Worm (Caenorhabditis elegans) whole organism, L3 larva: ENCODE data around the gene Y46G5A.38.

Experiments
- R02D3.7 ChIP-seq: fragments of 150-350 bp; optimal IDR thresholded peaks from 2 replicates; lab custom pipeline; 2014; ENCODE audit warnings: missing biosample characterization, missing genetic modification characterization
- ZK546.5 ChIP-seq: sonication (generic microtip); optimal IDR thresholded peaks from 2 replicates; lab custom pipeline; 2017; ENCODE audit warnings: missing biosample characterization, missing genetic modification characterization
- ama-1 ChIP-seq: fragments of 150-350 bp; optimal IDR thresholded peaks from 2 replicates; lab custom pipeline; 2018
- ceh-16 ChIP-seq: sonication (generic microtip); optimal IDR thresholded peaks from 2 replicates; lab custom pipeline; 2017; ENCODE audit warnings: missing biosample characterization, missing genetic modification characterization
- ceh-28 ChIP-seq: fragments of 150-350 bp; optimal IDR thresholded peaks from 2 replicates; lab custom pipeline; 2014; ENCODE audit warnings: missing biosample characterization, missing genetic modification reagents, missing genetic modification characterization
- ceh-9 ChIP-seq: sonication (generic microtip); optimal IDR thresholded peaks from 2 replicates; lab custom pipeline; 2018; ENCODE audit warnings: missing biosample characterization, missing genetic modification characterization
- daf-12 ChIP-seq: fragments of 150-350 bp; optimal IDR thresholded peaks from 2 replicates; lab custom pipeline; 2014; ENCODE audit warnings: missing biosample characterization, missing genetic modification reagents, missing genetic modification characterization
- egl-27 ChIP-seq: sonication (generic microtip); optimal IDR thresholded peaks from 4 replicates; lab custom pipeline; 2017; ENCODE audit warnings: missing biosample characterization, missing genetic modification reagents, missing genetic modification characterization
- egl-5 ChIP-seq: fragments of 150-350 bp; optimal IDR thresholded peaks from 2 replicates; lab custom pipeline; 2017; ENCODE audit warnings: missing biosample characterization, missing genetic modification reagents, missing genetic modification characterization, inconsistent platforms
- elt-1 ChIP-seq: fragments of 150-350 bp; optimal IDR thresholded peaks from 2 replicates; lab custom pipeline; 2014; ENCODE audit warnings: missing biosample characterization, missing genetic modification characterization
- elt-2 ChIP-seq: sonication (generic microtip); optimal IDR thresholded peaks from 2 replicates; lab custom pipeline; 2016; ENCODE audit warnings: missing genetic modification reagents, mild to moderate bottlenecking, missing genetic modification characterization, missing compliant biosample characterization
- fkh-10 ChIP-seq: sonication (generic microtip); optimal IDR thresholded peaks from 2 replicates; lab custom pipeline; 2017; ENCODE audit warnings: missing biosample characterization, missing genetic modification reagents, missing genetic modification characterization
- fkh-2 ChIP-seq: fragments of 150-350 bp; optimal IDR thresholded peaks from 2 replicates; lab custom pipeline; 2014; ENCODE audit warnings: missing biosample characterization, missing genetic modification reagents, missing genetic modification characterization
- fos-1 ChIP-seq: fragments of 150-350 bp; optimal IDR thresholded peaks from 2 replicates; lab custom pipeline; 2014; ENCODE audit warnings: missing biosample characterization, missing genetic modification characterization
- hmg-11 ChIP-seq: sonication (generic microtip); optimal IDR thresholded peaks from 2 replicates; lab custom pipeline; 2016; ENCODE audit warnings: missing genetic modification characterization, missing compliant biosample characterization
- jun-1 ChIP-seq: fragments of 150-350 bp; optimal IDR thresholded peaks from 2 replicates; lab custom pipeline; 2014; ENCODE audit warnings: missing biosample characterization, missing genetic modification reagents, missing genetic modification characterization
- lin-15B ChIP-seq: fragments of 150-350 bp; optimal IDR thresholded peaks from 2 replicates; lab custom pipeline; 2014; ENCODE audit warnings: missing biosample characterization, missing genetic modification characterization
- lin-39 ChIP-seq: fragments of 150-350 bp; optimal IDR thresholded peaks from 2 replicates; lab custom pipeline; 2018; ENCODE audit warnings: missing biosample characterization, missing genetic modification reagents, missing genetic modification characterization
- nhr-11 ChIP-seq: fragments of 150-350 bp; optimal IDR thresholded peaks from 2 replicates; lab custom pipeline; 2014; ENCODE audit warnings: missing biosample characterization, missing genetic modification characterization
- nhr-12 ChIP-seq: fragments of 150-350 bp; optimal IDR thresholded peaks from 2 replicates; lab custom pipeline; 2014; ENCODE audit warnings: missing biosample characterization, missing genetic modification characterization
- nhr-23 ChIP-seq: fragments of 150-350 bp; optimal IDR thresholded peaks from 2 replicates; lab custom pipeline; 2014; ENCODE audit warnings: missing biosample characterization, missing genetic modification reagents, missing genetic modification characterization
- nhr-25 ChIP-seq: sonication (generic microtip); optimal IDR thresholded peaks from 2 replicates; lab custom pipeline; 2017; ENCODE audit warnings: missing biosample characterization, missing genetic modification characterization
- nhr-28 ChIP-seq: fragments of 150-350 bp; optimal IDR thresholded peaks from 2 replicates; lab custom pipeline; 2014; ENCODE audit warnings: missing biosample characterization, missing genetic modification characterization
- nhr-43 ChIP-seq: sonication (generic microtip); optimal IDR thresholded peaks from 2 replicates; lab custom pipeline; 2016; ENCODE audit warnings: mild to moderate bottlenecking, missing genetic modification characterization, missing compliant biosample characterization; ENCODE audit not compliant: poor library complexity, severe bottlenecking
- nhr-67 ChIP-seq: fragments of 150-350 bp; optimal IDR thresholded peaks from 2 replicates; lab custom pipeline; 2014; ENCODE audit warnings: missing biosample characterization, missing genetic modification characterization
- nhr-76 ChIP-seq: fragments of 150-350 bp; sonication (generic microtip); optimal IDR thresholded peaks from 5 replicates; lab custom pipeline; 2014; ENCODE audit warnings: missing biosample characterization, missing genetic modification characterization
- nhr-77 ChIP-seq: fragments of 150-350 bp; optimal IDR thresholded peaks from 2 replicates; lab custom pipeline; 2014; ENCODE audit warnings: missing biosample characterization, missing genetic modification characterization
- pqm-1 ChIP-seq: fragments of 150-350 bp; optimal IDR thresholded peaks from 2 replicates; lab custom pipeline; 2017; ENCODE audit warnings: missing biosample characterization, missing genetic modification characterization, inconsistent platforms
- snpc-4 ChIP-seq: fragments of 150-350 bp; optimal IDR thresholded peaks from 2 replicates; lab custom pipeline; 2014; ENCODE audit warnings: missing biosample characterization, missing genetic modification characterization
- tbx-2 ChIP-seq: sonication (generic microtip); optimal IDR thresholded peaks from 2 replicates; lab custom pipeline; 2016; ENCODE audit warnings: mild to moderate bottlenecking, missing genetic modification characterization, missing compliant biosample characterization
- unc-39 ChIP-seq: sonication (generic microtip); optimal IDR thresholded peaks from 4 replicates; lab custom pipeline; 2017; ENCODE audit warnings: missing biosample characterization, missing genetic modification characterization
- unc-62 ChIP-seq: fragments of 150-350 bp; sonication (generic microtip); optimal IDR thresholded peaks from 4 replicates; lab custom pipeline; 2014; ENCODE audit warnings: missing biosample characterization, missing genetic modification reagents, missing genetic modification characterization
- zag-1 ChIP-seq: fragments of 150-350 bp; optimal IDR thresholded peaks from 2 replicates; lab custom pipeline; 2014; ENCODE audit warnings: missing biosample characterization, missing genetic modification characterization
- ztf-11 ChIP-seq: fragments of 150-350 bp; optimal IDR thresholded peaks from 2 replicates; lab custom pipeline; 2014; ENCODE audit warnings: missing biosample characterization, missing genetic modification characterization

Y46G5A.38 gene

ce11 chrII:12819979-12820378 is 6.9 kb upstream of the Y46G5A.38 start:
- TF ChIP-seq nhr-25 (tag; lab: Kevin White, UChicago) (no peak), ceh-9 (tag; lab: Kevin White, UChicago) (no peak), egl-5 (no peak), ZK546.5 (tag; lab: Kevin White, UChicago) (no peak), nhr-12 (tag; lab: Kevin White, UChicago) (no peak), fkh-10 (GFP tag; lab: Kevin White, UChicago) (no peak), unc-39 (tag; lab: Kevin White, UChicago) (no peak), nhr-76 (tag; lab: Kevin White, UChicago) (no peak), ama-1 (lab: Kevin White, UChicago) (no peak), nhr-77 (tag; lab: Kevin White, UChicago) (no peak), nhr-28 (no peak), elt-2 (no peak), snpc-4 (tag; lab: Kevin White, UChicago) (no peak), zag-1 (tag; lab: Kevin White, UChicago) (no peak), lin-15B (no peak), daf-12 (tag; lab: Kevin White, UChicago) (no peak), elt-1 (no peak), jun-1 (tag; lab: Kevin White, UChicago) (no peak), fkh-2 (tag; lab: Kevin White, UChicago) (no peak), ceh-28 (tag; lab: Kevin White, UChicago) (no peak)

ce11 chrII:12823437-12823836 is 3.4 kb upstream of the Y46G5A.38 start, which contains the start of gene Y46G5A.36:
Gene Y46G5A.36 (plus strand): TSS chrII:12823679.
- TF ChIP-seq egl-5 (no peak), elt-1 (no peak), R02D3.7 (tag; lab: Kevin White, UChicago) (no peak), tbx-2 (no peak), ztf-11 (tag; lab: Kevin White, UChicago) (no peak), nhr-12 (tag; lab: Kevin White, UChicago) (no peak), nhr-23 (tag; lab: Kevin White, UChicago) (no peak), unc-62 (GFP tag; lab: Kevin White, UChicago) (no peak), hmg-11 (tag; lab: Kevin White, UChicago) (no peak), nhr-11 (no peak), nhr-77 (tag; lab: Kevin White, UChicago) (no peak), elt-2 (peak; percentile 90), snpc-4 (tag; lab: Kevin White, UChicago) (no peak), pqm-1 (peak; percentile 79)

ce11 chrII:12824463-12824862 is 2.4 kb upstream of the Y46G5A.38 start:
- TF ChIP-seq jun-1 (tag; lab: Kevin White, UChicago), result no peak
- TF ChIP-seq, all 47 proteins: peak for 0

ce11 chrII:12828863-12829262 is 2.0 kb downstream of the Y46G5A.38 start, which contains the start of gene Y46G5A.23:
Gene Y46G5A.23 (minus strand): TSS chrII:12828963.
- TF ChIP-seq ama-1 (lab: Kevin White, UChicago) (no peak), nhr-43 (tag; lab: Kevin White, UChicago) (no peak), fos-1 (tag; lab: Kevin White, UChicago) (no peak), elt-1 (no peak), nhr-67 (tag; lab: Kevin White, UChicago) (no peak), egl-27 (no peak), nhr-76 (tag; lab: Kevin White, UChicago) (no peak), ZK546.5 (tag; lab: Kevin White, UChicago) (no peak)

- TF ChIP-seq lin-15B (no peak), nhr-23 (tag; lab: Kevin White, UChicago) (no peak), lin-39 (no peak), nhr-77 (tag; lab: Kevin White, UChicago) (no peak), unc-39 (tag; lab: Kevin White, UChicago) (no peak), nhr-28 (no peak), ZK546.5 (tag; lab: Kevin White, UChicago) (no peak), zag-1 (tag; lab: Kevin White, UChicago) (no peak), ceh-16 (tag; lab: Kevin White, UChicago) (no peak)
- TF ChIP-seq, all 47 proteins: peak for 0
Observed at ce11 chrII:12830347-12830746, 3.5 kb downstream of the Y46G5A.38 start, which contains the start of gene bcmo-1. Gene bcmo-1 (plus strand): TSS chrII:12830676.
